Fruit fly (Drosophila melanogaster): Measurements from ENCODE around the gene emc.

The emc gene

DNA sequence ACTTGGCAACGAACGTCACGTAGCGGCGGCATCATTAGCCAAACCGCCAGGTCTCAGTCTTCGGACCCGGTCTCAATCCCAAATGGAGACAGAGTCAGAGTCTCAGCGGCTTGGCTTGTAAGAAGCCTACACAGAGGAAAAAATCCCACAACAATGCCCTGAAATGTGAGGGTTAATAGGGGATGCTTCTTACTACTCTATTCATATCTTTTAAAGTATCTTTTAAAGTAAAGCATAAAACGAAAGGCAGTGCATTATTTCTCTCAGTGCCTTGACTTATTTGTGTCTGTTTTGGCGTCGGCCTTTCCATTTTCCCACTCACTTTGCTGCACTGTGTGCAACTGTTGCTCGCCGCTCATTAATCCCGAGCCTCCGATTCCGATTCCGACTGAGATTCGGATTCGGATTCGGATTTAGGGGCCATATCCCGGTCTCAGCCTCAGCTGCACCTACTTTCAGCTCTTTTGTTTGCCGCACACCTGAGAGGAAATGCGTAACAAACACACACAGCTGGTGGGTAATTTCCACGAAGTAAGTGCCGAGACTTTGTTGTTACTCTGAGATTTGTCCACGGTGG, 13.2 kb downstream of the emc start (continued):
- TF ChIP-seq nerfin-2 (GFP tag; IDR thresholded peaks at IDR 0.05; ENCODE audit: partially characterized antibody) (no peak), Ravus (GFP tag; IDR thresholded peaks at IDR 0.05) (peak; percentile 9; the same call in 1 of the 2 replicates), YL-1 (GFP tag; optimal IDR thresholded peaks at IDR 0.05) (peak; percentile 0), tup (GFP tag; optimal IDR thresholded peaks at IDR 0.05) (peak; percentile 75), CG13287 (GFP tag; IDR thresholded peaks at IDR 0.05; ENCODE audit: partially characterized antibody) (no peak), CG9727 (GFP tag; optimal IDR thresholded peaks at IDR 0.05) (peak; percentile 84), lab (GFP tag; optimal IDR thresholded peaks at IDR 0.05) (peak; percentile 62), onecut (GFP tag; IDR thresholded peaks at IDR 0.05) (peak; percentile 51; the same call in 1 of the 2 replicates), da (GFP tag; optimal IDR thresholded peaks at IDR 0.05) (peak; percentile 58), Chrac-16 (GFP tag; optimal IDR thresholded peaks at IDR 0.05) (peak; percentile 87), CG4707 (GFP tag; optimal IDR thresholded peaks at IDR 0.05) (peak; percentile 69), Hand (GFP tag; optimal IDR thresholded peaks at IDR 0.05) (no peak), Poxn (GFP tag; IDR thresholded peaks at IDR 0.05) (no peak), az2 (GFP tag; optimal IDR thresholded peaks at IDR 0.05) (peak; percentile 89), cwo (GFP tag; optimal IDR thresholded peaks at IDR 0.05) (peak; percentile 53), CG11695 (GFP tag; IDR thresholded peaks at IDR 0.05) (peak; percentile 76), CG7556 (GFP tag; optimal IDR thresholded peaks at IDR 0.05) (peak; percentile 81), CG31365 (tag; optimal IDR thresholded peaks at IDR 0.05) (no peak), BEAF-32 (GFP tag; optimal IDR thresholded peaks at IDR 0.05) (no peak), luna (GFP tag; optimal IDR thresholded peaks at IDR 0.05) (no peak), tap (tag; optimal IDR thresholded peaks at IDR 0.05) (peak; percentile 73), CG1832 (GFP tag; optimal IDR thresholded peaks at IDR 0.05) (no peak), NFAT (GFP tag; IDR thresholded peaks at IDR 0.05) (peak; percentile 34; the same call in 1 of the 2 replicates), Dip3 (GFP tag; optimal IDR thresholded peaks at IDR 0.05) (peak; percentile 25), Sry-δ (GFP tag; optimal IDR thresholded peaks at IDR 0.05) (peak; percentile 41), CG3281 (GFP tag; optimal IDR thresholded peaks at IDR 0.05) (no peak), disco-r (GFP tag; optimal IDR thresholded peaks at IDR 0.05) (peak; percentile 37), ssp (GFP tag; IDR thresholded peaks at IDR 0.05) (peak; percentile 80), NK7.1 (GFP tag; optimal IDR thresholded peaks at IDR 0.05) (peak; percentile 67), CG31441 (GFP tag; IDR thresholded peaks at IDR 0.05) (peak; percentile 69), CG14965 (GFP tag; optimal IDR thresholded peaks at IDR 0.05; ENCODE audit: borderline replicate concordance) (peak; percentile 26), CG9817 (tag; optimal IDR thresholded peaks at IDR 0.05) (peak; percentile 50), NC2β (GFP tag; optimal IDR thresholded peaks at IDR 0.05) (peak; percentile 78), trh (GFP tag; optimal IDR thresholded peaks at IDR 0.05) (peak; percentile 59), TFAM (GFP tag; optimal IDR thresholded peaks at IDR 0.05) (peak; percentile 21), CG2199 (GFP tag; IDR thresholded peaks at IDR 0.05) (peak; percentile 86), CG2129 (GFP tag; IDR thresholded peaks at IDR 0.05; ENCODE audit: partially characterized antibody) (no peak), gce (GFP tag; IDR thresholded peaks at IDR 0.05) (peak; percentile 87), corto (GFP tag; optimal IDR thresholded peaks at IDR 0.05) (peak; percentile 87), tio (GFP tag; optimal IDR thresholded peaks at IDR 0.05) (peak; percentile 62), Camta (GFP tag; optimal IDR thresholded peaks at IDR 0.05) (peak; percentile 84), CG16815 (GFP tag; optimal IDR thresholded peaks at IDR 0.05) (peak; percentile 74), D (optimal IDR thresholded peaks at IDR 0.05) (peak; percentile 59), D (GFP tag; optimal IDR thresholded peaks at IDR 0.05) (peak; percentile 79), jumu (GFP tag; optimal IDR thresholded peaks at IDR 0.05) (peak; percentile 79), CG1647 (GFP tag; optimal IDR thresholded peaks at IDR 0.05) (peak; percentile 66), CG10565 (GFP tag; optimal IDR thresholded peaks at IDR 0.05) (no peak), CG33213 (GFP tag; optimal IDR thresholded peaks at IDR 0.05) (peak; percentile 71), CG10959 (GFP tag; IDR thresholded peaks at IDR 0.05) (peak; percentile 88), bab2 (GFP tag; optimal IDR thresholded peaks at IDR 0.05) (peak; percentile 78)
